Worm (Caenorhabditis elegans): ENCODE measurements around the gene far-1.

far-1 gene

ce11 chrIII:9110270-9110669 is 29.3 kb upstream of the far-1 start (continued):
- no peak for TF ChIP-seq C06A6.2 (GFP tag; conservative IDR thresholded peaks at IDR 0.05)
- TF ChIP-seq atf-7 (tag; optimal IDR thresholded peaks at IDR 0.05): no peak
- TF ChIP-seq madf-8 (GFP tag; conservative IDR thresholded peaks at IDR 0.05): peak; percentile 4; the same call in 1 of the 2 replicates
- no peak for TF ChIP-seq D2030.7 (GFP tag; IDR thresholded peaks at IDR 0.05)
- no peak for TF ChIP-seq ceh-40 (GFP tag; IDR thresholded peaks at IDR 0.05)
- TF ChIP-seq rcor-1 (GFP tag; IDR thresholded peaks at IDR 0.05): 0 out of 2 replicates have a peak, but pooled peaks have one; percentile 10
- TF ChIP-seq lin-35 (GFP tag; optimal IDR thresholded peaks at IDR 0.05): no peak
- TF ChIP-seq ztf-28 (GFP tag; IDR thresholded peaks at IDR 0.05): no peak
- no peak for TF ChIP-seq sea-2 (GFP tag; IDR thresholded peaks at IDR 0.05)
- no peak for TF ChIP-seq C17E4.6 (GFP tag; IDR thresholded peaks at IDR 0.05)
- TF ChIP-seq hmg-20 (GFP tag; IDR thresholded peaks at IDR 0.05): no peak
- TF ChIP-seq K11D2.4 (GFP tag; IDR thresholded peaks at IDR 0.05): no peak
- no peak for TF ChIP-seq rpc-1 (optimal IDR thresholded peaks at IDR 0.05)
- no peak for TF ChIP-seq rpc-1 (tag; optimal IDR thresholded peaks at IDR 0.05)
- TF ChIP-seq K12H6.12 (tag; optimal IDR thresholded peaks at IDR 0.05): no peak
- TF ChIP-seq snpc-1.3 (tag; optimal IDR thresholded peaks at IDR 0.05; ENCODE audit: insufficient read depth): no peak

ce11 chrIII:9109726-9110125 is 28.7 kb upstream of the far-1 start:
- TF ChIP-seq him-1 (tag; optimal IDR thresholded peaks at IDR 0.05): no peak
- TF ChIP-seq dox-1 (GFP tag; IDR thresholded peaks at IDR 0.05): no peak
- no peak for TF ChIP-seq B0019.2 (GFP tag; conservative IDR thresholded peaks at IDR 0.05)
- no peak for TF ChIP-seq B0336.3 (GFP tag; IDR thresholded peaks at IDR 0.05)
- no peak for TF ChIP-seq snpc-1.3 (tag; optimal IDR thresholded peaks at IDR 0.05; ENCODE audit: insufficient read depth)
- no peak for TF ChIP-seq let-607 (tag; optimal IDR thresholded peaks at IDR 0.05)
- TF ChIP-seq ceh-27 (GFP tag; optimal IDR thresholded peaks at IDR 0.05): no peak

ce11 chrIII:9109172-9109571 is 28.2 kb upstream of the far-1 start, which contains the start of gene cya-1:
cya-1 (minus strand) TSS chrIII:9109272.
- TF ChIP-seq egl-44 (GFP tag; IDR thresholded peaks at IDR 0.05) (no peak), cebp-2 (GFP tag; IDR thresholded peaks at IDR 0.05) (no peak), madf-6 (GFP tag; IDR thresholded peaks at IDR 0.05) (peak; percentile 8; the same call in 1 of the 2 replicates), bed-2 (GFP tag; IDR thresholded peaks at IDR 0.05) (no peak)

ce11 chrIII:9105653-9106052 is 24.7 kb upstream of the far-1 start:
- TF ChIP-seq ztf-18 (tag; optimal IDR thresholded peaks at IDR 0.05): no peak
- no peak for TF ChIP-seq ceh-100 (GFP tag; IDR thresholded peaks at IDR 0.05)
- no peak for TF ChIP-seq Y56A3A.18 (GFP tag; IDR thresholded peaks at IDR 0.05)
- no peak for TF ChIP-seq bed-1 (GFP tag; IDR thresholded peaks at IDR 0.05)
- TF ChIP-seq T07F8.4 (tag; optimal IDR thresholded peaks at IDR 0.05): no peak
- TF ChIP-seq atf-7 (tag; optimal IDR thresholded peaks at IDR 0.05): no peak
- TF ChIP-seq F37B4.10 (GFP tag; IDR thresholded peaks at IDR 0.05): no peak
- TF ChIP-seq rec-8 (tag; optimal IDR thresholded peaks at IDR 0.05): no peak
- no peak for TF ChIP-seq mxl-1 (tag; optimal IDR thresholded peaks at IDR 0.05)

ce11 chrIII:9104060-9104459 is 23.1 kb upstream of the far-1 start:
- TF ChIP-seq ama-1 (optimal IDR thresholded peaks at IDR 0.05): no peak
- TF ChIP-seq ama-1 (GFP tag; optimal IDR thresholded peaks at IDR 0.05): peak in 1 of 2 experiments; percentile 3
- TF ChIP-seq ekl-4 (GFP tag; IDR thresholded peaks at IDR 0.05): peak; percentile 63; the same call in 1 of the 2 replicates
- TF ChIP-seq ztf-28 (GFP tag; IDR thresholded peaks at IDR 0.05): no peak
- TF ChIP-seq egl-44 (GFP tag; IDR thresholded peaks at IDR 0.05): peak; percentile 88
- peak; percentile 54 for TF ChIP-seq lin-54 (GFP tag; optimal IDR thresholded peaks at IDR 0.05)
- peak; percentile 74 for TF ChIP-seq F52B5.7 (tag; optimal IDR thresholded peaks at IDR 0.05)
- no peak for TF ChIP-seq zfh-2 (GFP tag; conservative IDR thresholded peaks at IDR 0.05)
- no peak for TF ChIP-seq ztf-3 (GFP tag; optimal IDR thresholded peaks at IDR 0.05)
- TF ChIP-seq tbp1 (GFP tag; optimal IDR thresholded peaks at IDR 0.05): peak; percentile 94
- TF ChIP-seq T07F8.4 (tag; optimal IDR thresholded peaks at IDR 0.05): peak; percentile 56
- peak; percentile 33 for TF ChIP-seq nhr-80 (tag; optimal IDR thresholded peaks at IDR 0.05)
- peak; percentile 69; the same call in 1 of the 2 replicates for TF ChIP-seq aptf-2 (GFP tag; conservative IDR thresholded peaks at IDR 0.05)
- peak; percentile 27 for TF ChIP-seq tlf-1 (GFP tag; optimal IDR thresholded peaks at IDR 0.05)
